Worm (Caenorhabditis elegans) whole organism, L2 larva: ENCODE measurements around the gene R08C7.11.

Experiments
- C34F6.9 ChIP-seq: fragments of 150-350 bp; optimal IDR thresholded peaks from 2 replicates; lab custom pipeline; 2014; ENCODE audit warnings: missing biosample characterization, missing genetic modification characterization
- F13H6.1 ChIP-seq: sonication (generic microtip); optimal IDR thresholded peaks from 2 replicates; lab custom pipeline; 2016; ENCODE audit warnings: missing genetic modification characterization, missing compliant biosample characterization
- R02D3.7 ChIP-seq: fragments of 150-350 bp; optimal IDR thresholded peaks from 2 replicates; lab custom pipeline; 2014; ENCODE audit warnings: missing biosample characterization, missing genetic modification characterization
- Y55F3AM.14 ChIP-seq: fragments of 200-800 bp; sonication (Bioruptor generic); optimal IDR thresholded peaks from 2 replicates; lab custom pipeline; 2018; ENCODE audit warnings: mild to moderate bottlenecking, missing genetic modification characterization, missing compliant biosample characterization
- ZK546.5 ChIP-seq: sonication (generic microtip); optimal IDR thresholded peaks from 2 replicates; lab custom pipeline; 2017; ENCODE audit warnings: missing biosample characterization, missing genetic modification characterization
- alr-1 ChIP-seq: fragments of 150-350 bp; optimal IDR thresholded peaks from 2 replicates; lab custom pipeline; 2014; ENCODE audit warnings: missing biosample characterization, missing genetic modification characterization
- aly-2 ChIP-seq: fragments of 150-350 bp; optimal IDR thresholded peaks from 2 replicates; lab custom pipeline; 2014; ENCODE audit warnings: missing biosample characterization, missing genetic modification characterization
- ama-1 ChIP-seq: fragments of 150-350 bp; optimal IDR thresholded peaks from 2 replicates; lab custom pipeline; 2018; ENCODE audit warnings: inconsistent platforms
- blmp-1 ChIP-seq: sonication (generic microtip); optimal IDR thresholded peaks from 2 replicates; lab custom pipeline; 2017; ENCODE audit warnings: missing genetic modification characterization, mild to moderate bottlenecking, missing compliant biosample characterization, antibody characterized with exemption, moderate library complexity; ENCODE audit not compliant: insufficient read depth
- ceh-16 ChIP-seq: fragments of 150-350 bp; optimal IDR thresholded peaks from 2 replicates; lab custom pipeline; 2014; ENCODE audit warnings: missing biosample characterization, missing genetic modification characterization
- ceh-82 ChIP-seq: fragments of 150-350 bp; optimal IDR thresholded peaks from 2 replicates; lab custom pipeline; 2014; ENCODE audit warnings: missing biosample characterization, missing genetic modification characterization
- crh-2 ChIP-seq: sonication (generic microtip); optimal IDR thresholded peaks from 2 replicates; lab custom pipeline; 2017; ENCODE audit warnings: missing biosample characterization, missing genetic modification characterization
- dmd-4 ChIP-seq: sonication (generic microtip); optimal IDR thresholded peaks from 2 replicates; lab custom pipeline; 2017; ENCODE audit warnings: missing biosample characterization, missing genetic modification characterization
- egl-27 ChIP-seq: sonication (generic microtip); optimal IDR thresholded peaks from 3 replicates; lab custom pipeline; 2017; ENCODE audit warnings: missing biosample characterization, missing genetic modification reagents, missing genetic modification characterization
- elt-1 ChIP-seq: fragments of 150-350 bp; optimal IDR thresholded peaks from 2 replicates; lab custom pipeline; 2014; ENCODE audit warnings: missing biosample characterization, missing genetic modification characterization
- elt-3 ChIP-seq: sonication (generic microtip); optimal IDR thresholded peaks from 2 replicates; lab custom pipeline; 2017; ENCODE audit warnings: missing biosample characterization, missing genetic modification characterization
- fos-1 ChIP-seq: fragments of 150-350 bp; optimal IDR thresholded peaks from 2 replicates; lab custom pipeline; 2014; ENCODE audit warnings: missing biosample characterization, missing genetic modification characterization
- gmeb-1 ChIP-seq: fragments of 150-350 bp; optimal IDR thresholded peaks from 2 replicates; lab custom pipeline; 2014; ENCODE audit warnings: missing biosample characterization, missing genetic modification characterization
- lin-11 ChIP-seq: fragments of 150-350 bp; sonication (generic microtip); optimal IDR thresholded peaks from 2 replicates; lab custom pipeline; 2014; ENCODE audit warnings: missing biosample characterization, missing genetic modification characterization, inconsistent platforms, mixed read lengths
- lin-13 ChIP-seq: fragments of 150-350 bp; optimal IDR thresholded peaks from 2 replicates; lab custom pipeline; 2014; ENCODE audit warnings: missing biosample characterization, missing genetic modification reagents, missing genetic modification characterization
- lin-39 ChIP-seq: fragments of 150-350 bp; optimal IDR thresholded peaks from 2 replicates; lab custom pipeline; 2014; ENCODE audit warnings: missing biosample characterization, missing genetic modification reagents, missing genetic modification characterization
- lsy-2 ChIP-seq, 2 experiments: fragments of 150-350 bp in 1 of 2; sonication (generic microtip) in 1 of 2; optimal IDR thresholded peaks; 2 replicates each; lab custom pipeline; 2014 to 2017; ENCODE audit warnings: missing biosample characterization in 2 of 2, missing genetic modification characterization in 2 of 2
- mab-5 ChIP-seq: fragments of 150-350 bp; optimal IDR thresholded peaks from 2 replicates; lab custom pipeline; 2014; ENCODE audit warnings: missing biosample characterization, missing genetic modification characterization
- mbf-1 ChIP-seq: sonication (generic microtip); optimal IDR thresholded peaks from 2 replicates; lab custom pipeline; 2017; ENCODE audit warnings: missing biosample characterization, missing genetic modification characterization
- mdl-1 ChIP-seq, 2 experiments: fragments of 150-350 bp in 1 of 2; sonication (generic microtip) in 1 of 2; optimal IDR thresholded peaks; 2 replicates each; lab custom pipeline; 2017; ENCODE audit warnings: missing biosample characterization in 2 of 2, missing genetic modification characterization in 2 of 2
- nhr-10 ChIP-seq: sonication (generic microtip); optimal IDR thresholded peaks from 2 replicates; lab custom pipeline; 2017; ENCODE audit warnings: missing biosample characterization, missing genetic modification characterization
- nhr-11 ChIP-seq: fragments of 150-350 bp; optimal IDR thresholded peaks from 2 replicates; lab custom pipeline; 2014; ENCODE audit warnings: missing biosample characterization, missing genetic modification characterization
- nhr-12 ChIP-seq: fragments of 150-350 bp; optimal IDR thresholded peaks from 2 replicates; lab custom pipeline; 2014; ENCODE audit warnings: missing biosample characterization, missing genetic modification characterization
- nhr-129 ChIP-seq: fragments of 150-350 bp; optimal IDR thresholded peaks from 2 replicates; lab custom pipeline; 2014; ENCODE audit warnings: missing biosample characterization, missing genetic modification characterization
- nhr-21 ChIP-seq: fragments of 150-350 bp; optimal IDR thresholded peaks from 2 replicates; lab custom pipeline; 2014; ENCODE audit warnings: missing biosample characterization, missing genetic modification characterization
- nhr-23 ChIP-seq: fragments of 150-350 bp; optimal IDR thresholded peaks from 2 replicates; lab custom pipeline; 2014; ENCODE audit warnings: missing biosample characterization, missing genetic modification reagents, missing genetic modification characterization
- nhr-237 ChIP-seq: fragments of 150-350 bp; optimal IDR thresholded peaks from 2 replicates; lab custom pipeline; 2014; ENCODE audit warnings: missing biosample characterization, missing genetic modification characterization
- nhr-25 ChIP-seq: fragments of 150-350 bp; sonication (generic microtip); optimal IDR thresholded peaks from 3 replicates; lab custom pipeline; 2014; ENCODE audit warnings: missing biosample characterization, missing genetic modification characterization
- nhr-6 ChIP-seq: fragments of 150-350 bp; optimal IDR thresholded peaks from 2 replicates; lab custom pipeline; 2014; ENCODE audit warnings: missing biosample characterization, missing genetic modification characterization
- nhr-77 ChIP-seq: fragments of 150-350 bp; optimal IDR thresholded peaks from 2 replicates; lab custom pipeline; 2014; ENCODE audit warnings: missing biosample characterization, missing genetic modification characterization
- peb-1 ChIP-seq: fragments of 150-350 bp; optimal IDR thresholded peaks from 2 replicates; lab custom pipeline; 2014; ENCODE audit warnings: missing biosample characterization, missing genetic modification characterization
- sem-4 ChIP-seq: fragments of 150-350 bp; optimal IDR thresholded peaks from 2 replicates; lab custom pipeline; 2014; ENCODE audit warnings: missing biosample characterization, missing genetic modification reagents, missing genetic modification characterization
- skn-1 ChIP-seq: sonication (generic microtip); optimal IDR thresholded peaks from 2 replicates; lab custom pipeline; 2017; ENCODE audit warnings: missing biosample characterization, missing genetic modification characterization
- sma-3 ChIP-seq: sonication (generic microtip); optimal IDR thresholded peaks from 2 replicates; lab custom pipeline; 2016; ENCODE audit warnings: missing genetic modification reagents, missing genetic modification characterization, missing compliant biosample characterization
- sma-9 ChIP-seq, 2 experiments: fragments of 150-350 bp in 1 of 2; sonication (generic microtip) in 1 of 2; optimal IDR thresholded peaks; 2 replicates each; lab custom pipeline; 2014 to 2016; ENCODE audit warnings: missing genetic modification characterization in 2 of 2, mild to moderate bottlenecking in 1 of 2, missing biosample characterization in 1 of 2, missing compliant biosample characterization in 1 of 2, missing genetic modification reagents in 1 of 2, moderate library complexity in 1 of 2
- snpc-4 ChIP-seq: fragments of 150-350 bp; optimal IDR thresholded peaks from 2 replicates; lab custom pipeline; 2014; ENCODE audit warnings: missing biosample characterization, missing genetic modification characterization
- unc-39 ChIP-seq: fragments of 150-350 bp; optimal IDR thresholded peaks from 2 replicates; lab custom pipeline; 2014; ENCODE audit warnings: missing biosample characterization, missing genetic modification characterization
- unc-55 ChIP-seq: fragments of 150-350 bp; sonication (generic microtip); optimal IDR thresholded peaks from 3 replicates; lab custom pipeline; 2014; ENCODE audit warnings: missing biosample characterization, missing genetic modification reagents, missing genetic modification characterization
- unc-62 ChIP-seq: fragments of 150-350 bp; optimal IDR thresholded peaks from 2 replicates; lab custom pipeline; 2014; ENCODE audit warnings: missing biosample characterization, missing genetic modification reagents, missing genetic modification characterization
- zag-1 ChIP-seq: fragments of 150-350 bp; optimal IDR thresholded peaks from 2 replicates; lab custom pipeline; 2014; ENCODE audit warnings: missing biosample characterization, missing genetic modification characterization
- ztf-1 ChIP-seq: fragments of 200-800 bp; sonication (Bioruptor generic); conservative IDR thresholded peaks from 2 replicates; pipeline ENCODE4 v1.3.6; 2022; ENCODE audit warnings: missing genetic modification characterization, missing compliant biosample characterization
- ztf-11 ChIP-seq: sonication (generic microtip); optimal IDR thresholded peaks from 2 replicates; lab custom pipeline; 2017; ENCODE audit warnings: missing biosample characterization, missing genetic modification characterization
- ztf-4 ChIP-seq: fragments of 150-350 bp; optimal IDR thresholded peaks from 2 replicates; lab custom pipeline; 2014; ENCODE audit warnings: missing biosample characterization, missing genetic modification characterization

The R08C7.11 gene

ce11 chrIV:4469770-4470709 is 15.3 kb upstream of the R08C7.11 start:
- peak; percentile 88 for TF ChIP-seq lin-11 (tag; lab: Kevin White, UChicago)
- no peak for TF ChIP-seq ztf-1 (GFP tag; lab: Robert Waterston, UW)
- TF ChIP-seq elt-3 = no peak
- TF ChIP-seq gmeb-1 (tag; lab: Kevin White, UChicago) = peak; percentile 23
- peak; percentile 29 for TF ChIP-seq sem-4
- no peak for TF ChIP-seq peb-1
- TF ChIP-seq C34F6.9 = peak; percentile 72
- TF ChIP-seq nhr-237 (tag; lab: Kevin White, UChicago) = no peak
- TF ChIP-seq F13H6.1 (tag; lab: Kevin White, UChicago) = peak; percentile 64
- no peak for TF ChIP-seq lin-39 (tag; lab: Kevin White, UChicago)
- TF ChIP-seq nhr-21 (tag; lab: Kevin White, UChicago) = peak; percentile 18
- TF ChIP-seq blmp-1 (tag; lab: Kevin White, UChicago) = no peak
- peak; percentile 9 for TF ChIP-seq sma-3 (GFP tag; lab: Kevin White, UChicago)
- no peak for TF ChIP-seq aly-2
- TF ChIP-seq unc-55 (GFP tag; lab: Kevin White, UChicago) = peak; percentile 44
- TF ChIP-seq elt-1 (tag; lab: Kevin White, UChicago) = no peak
- TF ChIP-seq ama-1 = peak; percentile 52
- TF ChIP-seq lin-13 (GFP tag; lab: Kevin White, UChicago) = no peak
- TF ChIP-seq mdl-1 (tag; optimal IDR thresholded peaks at IDR 0.05; lab: Kevin White, UChicago) = peak; percentile 56 to 91
- TF ChIP-seq ceh-16 (tag; lab: Kevin White, UChicago) = no peak
- no peak for TF ChIP-seq egl-27
- peak; percentile 89 for TF ChIP-seq nhr-129
- TF ChIP-seq sma-9 (GFP tag; optimal IDR thresholded peaks at IDR 0.05; lab: Kevin White, UChicago) = peak; percentile 71
- no peak for TF ChIP-seq sma-9 (tag; optimal IDR thresholded peaks at IDR 0.05; lab: Kevin White, UChicago)
- no peak for TF ChIP-seq ztf-4
- no peak for TF ChIP-seq R02D3.7 (tag; lab: Kevin White, UChicago)
- no peak for TF ChIP-seq unc-62 (GFP tag; lab: Kevin White, UChicago)
- TF ChIP-seq unc-39 (tag; lab: Kevin White, UChicago) = no peak
- TF ChIP-seq nhr-6 (tag; lab: Kevin White, UChicago) = no peak
- peak; percentile 57 for TF ChIP-seq Y55F3AM.14
- TF ChIP-seq lsy-2 (tag; optimal IDR thresholded peaks at IDR 0.05; lab: Kevin White, UChicago) = peak; percentile 2 to 74
- no peak for TF ChIP-seq nhr-11 (tag; lab: Kevin White, UChicago)
- no peak for TF ChIP-seq ceh-82 (tag; lab: Kevin White, UChicago)
- no peak for TF ChIP-seq mab-5 (tag; lab: Kevin White, UChicago)
- TF ChIP-seq nhr-12 (tag; lab: Kevin White, UChicago) = no peak
- TF ChIP-seq mbf-1 (tag; lab: Kevin White, UChicago) = no peak
- TF ChIP-seq dmd-4 (tag; lab: Kevin White, UChicago) = no peak
- no peak for TF ChIP-seq nhr-23 (tag; lab: Kevin White, UChicago)
- peak; percentile 38 for TF ChIP-seq fos-1 (tag; lab: Kevin White, UChicago)
- TF ChIP-seq alr-1 (tag; lab: Kevin White, UChicago) = no peak
- TF ChIP-seq crh-2 (tag; lab: Kevin White, UChicago) = peak; percentile 70
- TF ChIP-seq snpc-4 (tag; lab: Kevin White, UChicago) = no peak
- TF ChIP-seq nhr-77 = no peak
- TF ChIP-seq zag-1 (tag; lab: Kevin White, UChicago) = peak; percentile 14
- no peak for TF ChIP-seq nhr-25 (tag; lab: Kevin White, UChicago)
- TF ChIP-seq nhr-10 (tag; lab: Kevin White, UChicago) = no peak
- no peak for TF ChIP-seq ztf-11 (tag; lab: Kevin White, UChicago)
- no peak for TF ChIP-seq ZK546.5
- peak; percentile 26 for TF ChIP-seq skn-1 (tag; lab: Kevin White, UChicago)
